Fruit fly (Drosophila melanogaster): Measurements from ENCODE around the gene gfzf.
A peak's percentile ranks its signal among the peaks of the same experiment; 100 is the strongest.

The gfzf gene

dm6 chr3R:7102853-7103833, 47.6 kb downstream of the gfzf start (continued):
- TF ChIP-seq achi (GFP tag; optimal IDR thresholded peaks at IDR 0.05) (no peak), CG11902 (GFP tag; optimal IDR thresholded peaks at IDR 0.05) (no peak), cyc (GFP tag; optimal IDR thresholded peaks at IDR 0.05) (no peak), Ets21C (GFP tag; optimal IDR thresholded peaks at IDR 0.05) (no peak), acj6 (GFP tag; optimal IDR thresholded peaks at IDR 0.05) (no peak), Sox102F (GFP tag; optimal IDR thresholded peaks at IDR 0.05) (peak; percentile 11), CG11294 (GFP tag; IDR thresholded peaks at IDR 0.05) (no peak), dac (GFP tag; optimal IDR thresholded peaks at IDR 0.05) (no peak), Hr38 (GFP tag; optimal IDR thresholded peaks at IDR 0.05) (no peak), CG34406 (GFP tag; optimal IDR thresholded peaks at IDR 0.05) (no peak), OdsH (GFP tag; optimal IDR thresholded peaks at IDR 0.05) (no peak)
